Worm (Caenorhabditis elegans) whole organism, young adult: Measurements from ENCODE around the gene C32D5.7.

Experiments used
- F52B5.7 ChIP-seq: sonication (generic microtip); optimal IDR thresholded peaks from 2 replicates; lab custom pipeline; 2016; ENCODE audit warnings: mild to moderate bottlenecking, missing genetic modification characterization, missing compliant biosample characterization
- athp-1 ChIP-seq: sonication (generic microtip); optimal IDR thresholded peaks from 2 replicates; lab custom pipeline; 2017; ENCODE audit warnings: mild to moderate bottlenecking, missing genetic modification characterization, missing compliant biosample characterization
- ccch-3 ChIP-seq: fragments of 200-800 bp; sonication (Bioruptor generic); optimal IDR thresholded peaks from 2 replicates; lab custom pipeline; 2018; ENCODE audit warnings: mild to moderate bottlenecking, missing genetic modification characterization, missing compliant biosample characterization
- ceh-27 ChIP-seq: fragments of 200-800 bp; sonication (Bioruptor generic); optimal IDR thresholded peaks from 2 replicates; lab custom pipeline; 2018; ENCODE audit warnings: mild to moderate bottlenecking, missing genetic modification characterization, moderate library complexity, missing compliant biosample characterization
- dpff-1 ChIP-seq: sonication (generic microtip); optimal IDR thresholded peaks from 2 replicates; lab custom pipeline; 2017; ENCODE audit warnings: mild to moderate bottlenecking, missing genetic modification characterization, missing compliant biosample characterization
- him-1 ChIP-seq: sonication (generic microtip); optimal IDR thresholded peaks from 2 replicates; lab custom pipeline; 2016; ENCODE audit warnings: missing genotype, missing genetic modification reagents, missing genetic modification characterization, missing compliant biosample characterization
- lsl-1 ChIP-seq: fragments of 200-800 bp; sonication (Bioruptor generic); optimal IDR thresholded peaks from 2 replicates; lab custom pipeline; 2018; ENCODE audit warnings: mild to moderate bottlenecking, missing genetic modification characterization, moderate library complexity, missing compliant biosample characterization
- sea-2 ChIP-seq: fragments of 200-800 bp; sonication (Bioruptor generic); IDR thresholded peaks from 2 replicates; pipeline ENCODE4 v1.3.6; 2022; ENCODE audit warnings: missing genetic modification characterization, missing compliant biosample characterization
- tlf-1 ChIP-seq: fragments of 200-800 bp; sonication (Bioruptor generic); optimal IDR thresholded peaks from 2 replicates; lab custom pipeline; 2018; ENCODE audit warnings: mild to moderate bottlenecking, missing genetic modification characterization, missing compliant biosample characterization
- ztf-22 ChIP-seq: fragments of 200-800 bp; sonication (Bioruptor generic); optimal IDR thresholded peaks from 2 replicates; lab custom pipeline; 2018; ENCODE audit warnings: mild to moderate bottlenecking, missing genetic modification characterization, moderate library complexity, missing compliant biosample characterization
- ztf-26 ChIP-seq: sonication (generic microtip); optimal IDR thresholded peaks from 2 replicates; lab custom pipeline; 2017; ENCODE audit warnings: missing genetic modification characterization, missing compliant biosample characterization

- no peak for TF ChIP-seq tlf-1 (GFP tag; lab: Kevin White, UChicago)
- no peak for TF ChIP-seq ztf-22 (GFP tag; lab: Kevin White, UChicago)
- no peak for TF ChIP-seq lsl-1 (GFP tag; lab: Kevin White, UChicago)
- no peak for TF ChIP-seq ceh-27
- TF ChIP-seq ccch-3 (GFP tag; lab: Kevin White, UChicago), result no peak
- no peak for TF ChIP-seq athp-1 (tag; lab: Kevin White, UChicago)
- TF ChIP-seq F52B5.7 (tag; lab: Kevin White, UChicago), result no peak
- TF ChIP-seq ztf-26 (tag; lab: Kevin White, UChicago), result no peak
- no peak for TF ChIP-seq sea-2 (GFP tag; lab: Robert Waterston, UW)
- TF ChIP-seq dpff-1 (tag; lab: Kevin White, UChicago), result no peak
- TF ChIP-seq him-1 (tag; lab: Kevin White, UChicago), result no peak
Measured at ce11 chrII:6373361-6373760, 33.5 kb upstream of the C32D5.7 start.
